Worm (Caenorhabditis elegans) whole organism, mixed stage, embryonic: ENCODE measurements around the gene lis-1.

Source experiments
- ceh-39 ChIP-seq: fragments of 150-350 bp; optimal IDR thresholded peaks from 2 replicates; lab custom pipeline; 2014; ENCODE audit warnings: missing biosample characterization, missing genetic modification characterization
- elt-3 ChIP-seq: fragments of 150-350 bp; optimal IDR thresholded peaks from 2 replicates; lab custom pipeline; 2014; ENCODE audit warnings: missing biosample characterization, missing genetic modification characterization
- flh-1 ChIP-seq: fragments of 200-800 bp; sonication (Bioruptor generic); optimal IDR thresholded peaks from 2 replicates; lab custom pipeline; 2018; ENCODE audit warnings: mild to moderate bottlenecking, missing genetic modification characterization, moderate library complexity, missing compliant biosample characterization
- mab-5 ChIP-seq: fragments of 150-350 bp; optimal IDR thresholded peaks from 2 replicates; lab custom pipeline; 2014; ENCODE audit warnings: missing biosample characterization, missing genetic modification characterization
- nhr-12 ChIP-seq: fragments of 150-350 bp; optimal IDR thresholded peaks from 2 replicates; lab custom pipeline; 2014; ENCODE audit warnings: missing biosample characterization, missing genetic modification characterization
- nhr-237 ChIP-seq: fragments of 150-350 bp; optimal IDR thresholded peaks from 2 replicates; lab custom pipeline; 2014; ENCODE audit warnings: missing biosample characterization, missing genetic modification characterization
- pha-4 ChIP-seq: fragments of 150-350 bp; optimal IDR thresholded peaks from 2 replicates; lab custom pipeline; 2018; ENCODE audit warnings: missing biosample characterization, missing genetic modification reagents, missing genetic modification characterization
- sem-2 ChIP-seq: fragments of 200-800 bp; sonication (Bioruptor generic); optimal IDR thresholded peaks from 2 replicates; lab custom pipeline; 2018; ENCODE audit warnings: mild to moderate bottlenecking, missing genetic modification characterization, missing compliant biosample characterization
- snpc-4 ChIP-seq: fragments of 150-350 bp; optimal IDR thresholded peaks from 2 replicates; lab custom pipeline; 2014; ENCODE audit warnings: missing biosample characterization, missing genetic modification characterization
- unc-62 ChIP-seq: fragments of 150-350 bp; optimal IDR thresholded peaks from 2 replicates; lab custom pipeline; 2014; ENCODE audit warnings: missing biosample characterization, missing genetic modification reagents, missing genetic modification characterization

ce11 chrIII:13426036-13426435, 49.5 kb upstream of the lis-1 start, which contains the start of gene cope-1:
- TF ChIP-seq nhr-237 (tag; lab: Kevin White, UChicago) (no peak), elt-3 (no peak), pha-4 (tag; lab: Kevin White, UChicago) (no peak), unc-62 (GFP tag; lab: Kevin White, UChicago) (no peak), nhr-12 (no peak), mab-5 (tag; lab: Kevin White, UChicago) (no peak), ceh-39 (tag; lab: Kevin White, UChicago) (no peak), sem-2 (GFP tag; lab: Kevin White, UChicago) (no peak), snpc-4 (tag; lab: Kevin White, UChicago) (no peak), flh-1 (GFP tag; lab: Kevin White, UChicago) (no peak)
